In the genomic region with DNA sequence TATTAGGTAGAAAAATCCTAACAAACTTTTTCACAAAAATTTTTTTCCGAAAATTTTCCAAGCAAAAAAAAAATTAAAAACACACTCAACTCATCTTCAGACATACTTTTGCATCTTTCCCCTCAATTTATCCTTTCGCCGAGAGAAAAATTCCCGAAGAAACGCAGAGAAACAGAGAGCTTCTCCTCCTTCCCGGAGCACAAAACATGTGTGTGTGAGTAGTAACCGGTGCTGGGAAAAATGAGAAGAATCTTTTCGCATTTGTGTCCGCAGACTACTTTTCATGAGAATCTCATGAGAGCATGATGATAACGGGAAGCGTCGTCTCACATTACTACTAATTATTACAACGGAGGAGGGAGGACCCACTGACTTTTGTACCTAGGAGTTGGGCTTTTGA, we compare ENCODE assay signal across 1 worm cellular context.
A peak's percentile ranks its signal among the peaks of the same experiment; 100 is the strongest.
TF ChIP-seq lines count a peak whose summit lies in the region.

No protein-coding gene starts in this region.

TF ChIP-seq in whole organism, L1 larva, 84 proteins besides CTCF, POLR2A, EP300 and RAD21 (continued from another document):
- TF ChIP-seq nhr-20 (tag; optimal IDR thresholded peaks at IDR 0.05; lab: Kevin White, UChicago) (peak; percentile 3), elt-2 (tag; optimal IDR thresholded peaks at IDR 0.05; lab: Kevin White, UChicago) (no peak), vab-15 (tag; optimal IDR thresholded peaks at IDR 0.05; lab: Kevin White, UChicago) (no peak), tlp-1 (tag; optimal IDR thresholded peaks at IDR 0.05; lab: Kevin White, UChicago) (no peak), ces-1 (GFP tag; optimal IDR thresholded peaks at IDR 0.05; lab: Kevin White, UChicago) (no peak), snpc-4 (tag; optimal IDR thresholded peaks at IDR 0.05; lab: Kevin White, UChicago) (no peak), Y116A8C.19 (tag; optimal IDR thresholded peaks at IDR 0.05; lab: Kevin White, UChicago; ENCODE audit: borderline replicate concordance) (no peak), pax-3 (tag; optimal IDR thresholded peaks at IDR 0.05; lab: Kevin White, UChicago) (no peak), fkh-4 (tag; optimal IDR thresholded peaks at IDR 0.05; lab: Kevin White, UChicago; ENCODE audit: borderline replicate concordance) (no peak), lir-3 (tag; optimal IDR thresholded peaks at IDR 0.05; lab: Kevin White, UChicago; ENCODE audit: poor library complexity) (no peak), egl-27 (tag; optimal IDR thresholded peaks at IDR 0.05; lab: Kevin White, UChicago) (no peak), pag-3 (tag; optimal IDR thresholded peaks at IDR 0.05; lab: Kevin White, UChicago; ENCODE audit: borderline replicate concordance, insufficient read depth) (no peak), snu-23 (GFP tag; optimal IDR thresholded peaks at IDR 0.05; lab: Kevin White, UChicago) (peak; percentile 46), nhr-76 (tag; optimal IDR thresholded peaks at IDR 0.05; lab: Kevin White, UChicago) (no peak), irx-1 (tag; optimal IDR thresholded peaks at IDR 0.05; lab: Kevin White, UChicago) (no peak), rnt-1 (tag; optimal IDR thresholded peaks at IDR 0.05; lab: Kevin White, UChicago) (peak; percentile 73), tbx-2 (tag; optimal IDR thresholded peaks at IDR 0.05; lab: Kevin White, UChicago) (no peak), swsn-7 (tag; optimal IDR thresholded peaks at IDR 0.05; lab: Kevin White, UChicago) (peak; percentile 17), unc-86 (tag; optimal IDR thresholded peaks at IDR 0.05; lab: Kevin White, UChicago) (no peak), ceh-88 (GFP tag; IDR thresholded peaks at IDR 0.05; lab: Robert Waterston, UW) (no peak), nhr-47 (tag; optimal IDR thresholded peaks at IDR 0.05; lab: Kevin White, UChicago) (peak; percentile 5), hpl-2 (GFP tag; optimal IDR thresholded peaks at IDR 0.05; lab: Kevin White, UChicago) (no peak), mef-2 (tag; optimal IDR thresholded peaks at IDR 0.05; lab: Kevin White, UChicago) (no peak), grh-1 (GFP tag; IDR thresholded peaks at IDR 0.05; lab: Robert Waterston, UW) (no peak), efl-1 (optimal IDR thresholded peaks at IDR 0.05; lab: Kevin White, UChicago) (peak in 1 of 2 experiments; percentile 14), efl-1 (GFP tag; optimal IDR thresholded peaks at IDR 0.05 in 1 of 2; lab: Kevin White, UChicago) (peak in 1 of 2 experiments; percentile 27), lin-13 (GFP tag; optimal IDR thresholded peaks at IDR 0.05; lab: Kevin White, UChicago) (no peak), mdl-1 (tag; optimal IDR thresholded peaks at IDR 0.05; lab: Kevin White, UChicago) (peak in 1 of 2 experiments; percentile 21)
